Fruit fly (Drosophila melanogaster) whole organism, pupa: ENCODE results near the gene CG33947.

Source experiments
- CG10348 ChIP-seq: fragments of 200-800 bp; sonication (Bioruptor generic); IDR thresholded peaks from 2 replicates; pipeline ENCODE4 v1.3.6; 2022; ENCODE audit warnings: missing biosample characterization, missing genetic modification characterization
- CG13204 ChIP-seq: fragments of 200-800 bp; sonication (Bioruptor generic); optimal IDR thresholded peaks from 2 replicates; lab custom pipeline; 2018; ENCODE audit warnings: missing biosample characterization, mild to moderate bottlenecking, missing genetic modification characterization, moderate library complexity
- CG14655 ChIP-seq: fragments of 200-800 bp; sonication (Bioruptor generic); optimal IDR thresholded peaks from 3 replicates; lab custom pipeline; 2017; ENCODE audit warnings: mild to moderate bottlenecking, missing biosample characterization, missing genetic modification reagents, missing genetic modification characterization
- CG34367 ChIP-seq: fragments of 200-800 bp; sonication (Bioruptor generic); optimal IDR thresholded peaks from 2 replicates; lab custom pipeline; 2018; ENCODE audit warnings: missing biosample characterization, mild to moderate bottlenecking, missing genetic modification characterization
- D1 ChIP-seq: fragments of 200-800 bp; sonication (Bioruptor generic); optimal IDR thresholded peaks from 2 replicates; lab custom pipeline; 2018; ENCODE audit warnings: missing biosample characterization, mild to moderate bottlenecking, missing genetic modification characterization, moderate library complexity
- EcR ChIP-seq: fragments of 200-800 bp; sonication (Bioruptor generic); optimal IDR thresholded peaks from 3 replicates; lab custom pipeline; 2019; ENCODE audit warnings: missing biosample characterization, missing genetic modification characterization, mild to moderate bottlenecking, moderate library complexity, missing genetic modification reagents
- Ets98B ChIP-seq: fragments of 200-800 bp; sonication (Bioruptor generic); IDR thresholded peaks from 2 replicates; pipeline ENCODE4 v1.3.6; 2022; ENCODE audit warnings: missing biosample characterization, missing genetic modification characterization
- Pif1A ChIP-seq: fragments of 200-800 bp; sonication (Bioruptor generic); optimal IDR thresholded peaks from 3 replicates; lab custom pipeline; 2016; ENCODE audit warnings: missing biosample characterization, missing genetic modification characterization
- Pif1B ChIP-seq: fragments of 200-800 bp; sonication (Bioruptor generic); optimal IDR thresholded peaks from 3 replicates; lab custom pipeline; 2016; ENCODE audit warnings: missing biosample characterization, missing genetic modification characterization
- Snoo ChIP-seq: fragments of 200-800 bp; sonication (Bioruptor generic); optimal IDR thresholded peaks from 3 replicates; lab custom pipeline; 2017; ENCODE audit warnings: missing biosample characterization, mild to moderate bottlenecking, missing genetic modification characterization, inconsistent platforms
- fd96Ca ChIP-seq: fragments of 200-800 bp; sonication (Bioruptor generic); IDR thresholded peaks from 3 replicates; pipeline ENCODE4 v1.3.6; 2022; ENCODE audit warnings: missing biosample characterization, missing genetic modification characterization

DNA sequence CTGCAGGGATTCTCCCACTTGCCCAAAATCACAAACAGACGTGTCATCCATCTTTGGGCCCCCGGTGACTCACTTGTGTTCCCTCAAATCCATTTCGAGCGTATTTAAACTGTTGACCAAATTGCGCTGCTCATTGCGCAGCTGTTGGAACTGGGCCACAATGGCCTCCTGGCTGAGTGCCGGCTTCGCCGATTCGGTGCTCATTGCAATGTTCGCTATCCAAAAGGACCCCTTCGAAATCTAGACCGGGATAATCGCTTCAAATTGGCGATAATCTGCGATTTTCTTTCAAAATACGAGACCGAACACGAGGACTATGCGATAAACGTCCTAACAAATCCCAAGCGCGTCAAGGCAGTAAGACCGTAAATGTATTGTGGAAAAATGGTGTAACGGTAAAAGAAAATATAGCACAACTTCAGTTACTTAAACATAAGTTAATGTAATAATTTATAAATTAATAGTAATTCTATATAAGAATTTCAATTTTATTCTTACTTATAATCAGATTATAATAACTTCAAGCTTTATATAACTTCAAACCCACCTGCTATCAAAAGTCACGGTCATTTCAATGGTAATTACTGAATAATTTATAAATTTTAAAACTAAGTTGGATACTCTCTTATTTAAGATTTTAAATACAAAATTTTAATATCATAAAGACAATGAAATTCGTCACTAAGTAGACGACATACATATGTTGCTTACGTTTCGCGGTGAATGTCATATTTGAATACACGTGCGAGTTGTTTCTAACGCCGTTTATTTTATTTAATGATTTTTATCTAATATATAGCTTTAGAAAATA, 22.0 kb upstream of the CG33947 start, which contains the start of the genes Pfdn2 and Noc1:
- no peak for TF ChIP-seq CG34367
- TF ChIP-seq Pif1B = no peak
- TF ChIP-seq CG13204 (GFP tag; lab: Kevin White, UChicago) = no peak
- 0 out of 2 replicates have a peak, but pooled peaks have one; percentile 25 for TF ChIP-seq Ets98B (GFP tag; lab: Robert Waterston, UW)
- no peak for TF ChIP-seq D1 (tag; lab: Kevin White, UChicago)
- TF ChIP-seq Snoo (tag; lab: Kevin White, UChicago) = no peak
- TF ChIP-seq CG14655 (GFP tag; lab: Kevin White, UChicago) = no peak
- no peak for TF ChIP-seq fd96Ca (GFP tag; lab: Robert Waterston, UW)
- no peak for TF ChIP-seq CG10348 (GFP tag; lab: Robert Waterston, UW)
- TF ChIP-seq Pif1A (GFP tag; lab: Kevin White, UChicago) = no peak
- TF ChIP-seq EcR (GFP tag; lab: Kevin White, UChicago) = no peak
